ENCODE assay signal across 3 worm cellular contexts in the genomic region with DNA sequence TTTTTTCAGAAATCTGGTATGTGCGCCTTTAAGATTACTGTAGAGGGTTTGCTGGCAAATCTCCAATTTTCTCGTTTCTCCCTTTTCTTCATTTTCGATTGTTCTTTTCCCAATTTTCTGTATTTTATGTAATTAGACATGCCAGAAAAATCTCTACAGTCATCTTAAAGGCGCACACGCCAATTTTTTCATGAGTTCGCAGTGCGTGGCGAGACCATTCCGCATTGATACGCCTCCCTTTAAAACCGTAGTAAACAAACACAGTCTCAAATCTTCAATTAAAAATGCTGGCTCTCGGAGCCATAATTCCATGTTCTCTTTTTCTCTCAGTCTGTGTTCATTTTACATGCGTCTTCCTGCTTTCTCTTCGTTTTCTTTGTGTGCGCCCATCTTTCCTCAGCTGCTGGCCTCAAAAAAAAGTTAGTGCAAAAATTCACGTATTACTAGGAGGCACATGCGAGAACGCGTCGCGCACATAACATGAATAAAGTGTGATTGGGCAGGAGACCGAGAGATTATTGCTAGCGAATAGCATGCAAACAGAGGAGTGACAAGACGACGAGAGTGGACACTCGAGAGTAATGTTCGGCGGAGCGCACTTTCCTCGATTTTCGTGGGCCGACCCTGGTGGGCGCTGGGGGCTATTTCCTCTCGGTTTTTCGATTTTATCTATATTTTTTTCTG.
A peak's percentile ranks its signal among the peaks of the same experiment; 100 is the strongest.
TF ChIP-seq lines count a peak whose summit lies in the region.

No protein-coding gene starts in this region.

TF ChIP-seq in whole organism, L1 larva, 84 proteins besides CTCF, POLR2A, EP300 and RAD21 (continued from another document and continues in another):
- TF ChIP-seq fkh-8 (tag; optimal IDR thresholded peaks at IDR 0.05; lab: Kevin White, UChicago) (peak; percentile 84), ztf-11 (tag; optimal IDR thresholded peaks at IDR 0.05; lab: Kevin White, UChicago) (no peak), nhr-12 (tag; optimal IDR thresholded peaks at IDR 0.05; lab: Kevin White, UChicago) (no peak), ceh-82 (tag; optimal IDR thresholded peaks at IDR 0.05; lab: Kevin White, UChicago) (peak; percentile 48 to 81 (median 50)), sox-4 (tag; optimal IDR thresholded peaks at IDR 0.05; lab: Kevin White, UChicago) (no peak), elt-2 (tag; optimal IDR thresholded peaks at IDR 0.05; lab: Kevin White, UChicago) (peak; percentile 57), C16A3.4 (tag; optimal IDR thresholded peaks at IDR 0.05; lab: Kevin White, UChicago) (peak; percentile 47), xbp-1 (tag; optimal IDR thresholded peaks at IDR 0.05; lab: Kevin White, UChicago) (peak; percentile 83), snpc-4 (tag; optimal IDR thresholded peaks at IDR 0.05; lab: Kevin White, UChicago) (peak; percentile 58), irx-1 (tag; optimal IDR thresholded peaks at IDR 0.05; lab: Kevin White, UChicago) (peak; percentile 72), fkh-10 (GFP tag; optimal IDR thresholded peaks at IDR 0.05; lab: Kevin White, UChicago) (peak; percentile 5), nhr-11 (tag; optimal IDR thresholded peaks at IDR 0.05; lab: Kevin White, UChicago) (no peak), fos-1 (tag; optimal IDR thresholded peaks at IDR 0.05; lab: Kevin White, UChicago) (peak; percentile 48), lsy-2 (tag; optimal IDR thresholded peaks at IDR 0.05; lab: Kevin White, UChicago) (peak; percentile 70 to 82), egl-27 (tag; optimal IDR thresholded peaks at IDR 0.05; lab: Kevin White, UChicago) (peak in 1 of 2 experiments; percentile 63), ceh-8 (GFP tag; optimal IDR thresholded peaks at IDR 0.05; lab: Kevin White, UChicago) (peak; percentile 63), rnt-1 (tag; optimal IDR thresholded peaks at IDR 0.05; lab: Kevin White, UChicago) (peak; percentile 70), nhr-19 (GFP tag; conservative IDR thresholded peaks at IDR 0.05; lab: Robert Waterston, UW) (peak; percentile 82), nhr-20 (tag; optimal IDR thresholded peaks at IDR 0.05; lab: Kevin White, UChicago) (peak; percentile 92), ceh-88 (GFP tag; IDR thresholded peaks at IDR 0.05; lab: Robert Waterston, UW) (peak; percentile 46; the same call in 1 of the 2 replicates), nhr-90 (tag; optimal IDR thresholded peaks at IDR 0.05; lab: Kevin White, UChicago; ENCODE audit: poor library complexity) (peak; percentile 49), unc-30 (tag; optimal IDR thresholded peaks at IDR 0.05; lab: Kevin White, UChicago) (no peak), aha-1 (tag; optimal IDR thresholded peaks at IDR 0.05; lab: Kevin White, UChicago) (peak; percentile 48), dsc-1 (tag; optimal IDR thresholded peaks at IDR 0.05; lab: Kevin White, UChicago) (no peak), pax-3 (tag; optimal IDR thresholded peaks at IDR 0.05; lab: Kevin White, UChicago) (peak; percentile 9), mdl-1 (tag; optimal IDR thresholded peaks at IDR 0.05; lab: Kevin White, UChicago) (peak in 1 of 2 experiments; percentile 93), elt-3 (tag; optimal IDR thresholded peaks at IDR 0.05; lab: Kevin White, UChicago) (peak in 1 of 6 experiments; percentile 57), swsn-7 (tag; optimal IDR thresholded peaks at IDR 0.05; lab: Kevin White, UChicago) (peak; percentile 85), F16B12.6 (tag; optimal IDR thresholded peaks at IDR 0.05; lab: Kevin White, UChicago) (no peak), grh-1 (GFP tag; IDR thresholded peaks at IDR 0.05; lab: Robert Waterston, UW) (peak; percentile 40; the same call in 1 of the 2 replicates), lin-13 (GFP tag; optimal IDR thresholded peaks at IDR 0.05; lab: Kevin White, UChicago) (peak; percentile 74), nhr-28 (tag; optimal IDR thresholded peaks at IDR 0.05; lab: Kevin White, UChicago) (no peak), snu-23 (GFP tag; optimal IDR thresholded peaks at IDR 0.05; lab: Kevin White, UChicago) (peak; percentile 91), pag-3 (tag; optimal IDR thresholded peaks at IDR 0.05; lab: Kevin White, UChicago; ENCODE audit: borderline replicate concordance, insufficient read depth) (peak; percentile 22), nhr-237 (tag; optimal IDR thresholded peaks at IDR 0.05; lab: Kevin White, UChicago) (peak; percentile 49), nhr-77 (tag; optimal IDR thresholded peaks at IDR 0.05; lab: Kevin White, UChicago) (peak; percentile 75), isw-1 (GFP tag; IDR thresholded peaks at IDR 0.05; lab: Robert Waterston, UW) (peak; percentile 62), lin-35 (GFP tag; optimal IDR thresholded peaks at IDR 0.05; lab: Kevin White, UChicago) (peak; percentile 72 to 76), mef-2 (tag; optimal IDR thresholded peaks at IDR 0.05; lab: Kevin White, UChicago) (no peak), blmp-1 (tag; optimal IDR thresholded peaks at IDR 0.05; lab: Kevin White, UChicago) (peak; percentile 19)

TF ChIP-seq in whole organism, L3 larva, 47 proteins besides CTCF, POLR2A, EP300 and RAD21 (continued from another document):
- no peak for TF ChIP-seq nhr-67 (tag; optimal IDR thresholded peaks at IDR 0.05; lab: Kevin White, UChicago)
- TF ChIP-seq unc-62 (GFP tag; optimal IDR thresholded peaks at IDR 0.05; lab: Kevin White, UChicago) = no peak
- TF ChIP-seq tbx-2 (tag; optimal IDR thresholded peaks at IDR 0.05; lab: Kevin White, UChicago) = no peak
- peak; percentile 56 for TF ChIP-seq nhr-23 (tag; optimal IDR thresholded peaks at IDR 0.05; lab: Kevin White, UChicago)
- TF ChIP-seq jun-1 (tag; optimal IDR thresholded peaks at IDR 0.05; lab: Kevin White, UChicago) = no peak
- no peak for TF ChIP-seq ceh-16 (tag; optimal IDR thresholded peaks at IDR 0.05; lab: Kevin White, UChicago)
- TF ChIP-seq ceh-82 (tag; optimal IDR thresholded peaks at IDR 0.05; lab: Kevin White, UChicago) = no peak
- TF ChIP-seq ama-1 (optimal IDR thresholded peaks at IDR 0.05; lab: Kevin White, UChicago) = peak; percentile 60
- no peak for TF ChIP-seq nhr-76 (tag; optimal IDR thresholded peaks at IDR 0.05; lab: Kevin White, UChicago)
- TF ChIP-seq lsy-12 (tag; optimal IDR thresholded peaks at IDR 0.05; lab: Kevin White, UChicago) = peak; percentile 40
- no peak for TF ChIP-seq nhr-237 (tag; optimal IDR thresholded peaks at IDR 0.05; lab: Kevin White, UChicago)
- TF ChIP-seq lin-15B (tag; optimal IDR thresholded peaks at IDR 0.05; lab: Kevin White, UChicago) = peak; percentile 85
- no peak for TF ChIP-seq daf-12 (tag; optimal IDR thresholded peaks at IDR 0.05; lab: Kevin White, UChicago)
- TF ChIP-seq nhr-43 (tag; optimal IDR thresholded peaks at IDR 0.05; lab: Kevin White, UChicago; ENCODE audit: poor library complexity, severe bottlenecking) = peak; percentile 2
- no peak for TF ChIP-seq ceh-9 (tag; optimal IDR thresholded peaks at IDR 0.05; lab: Kevin White, UChicago)
- peak; percentile 78 for TF ChIP-seq lin-39 (tag; optimal IDR thresholded peaks at IDR 0.05; lab: Kevin White, UChicago)
- TF ChIP-seq nfya-1 (tag; optimal IDR thresholded peaks at IDR 0.05; lab: Kevin White, UChicago; ENCODE audit: insufficient read depth) = peak; percentile 83
- TF ChIP-seq zag-1 (tag; optimal IDR thresholded peaks at IDR 0.05; lab: Kevin White, UChicago) = no peak
- TF ChIP-seq nhr-28 (tag; optimal IDR thresholded peaks at IDR 0.05; lab: Kevin White, UChicago) = no peak
- TF ChIP-seq nhr-77 (tag; optimal IDR thresholded peaks at IDR 0.05; lab: Kevin White, UChicago) = no peak
- TF ChIP-seq ztf-11 (tag; optimal IDR thresholded peaks at IDR 0.05; lab: Kevin White, UChicago) = no peak
- TF ChIP-seq egl-5 (tag; optimal IDR thresholded peaks at IDR 0.05; lab: Kevin White, UChicago) = peak; percentile 85
- no peak for TF ChIP-seq ZK546.5 (tag; optimal IDR thresholded peaks at IDR 0.05; lab: Kevin White, UChicago)
- no peak for TF ChIP-seq eor-1 (tag; optimal IDR thresholded peaks at IDR 0.05; lab: Kevin White, UChicago)
- peak; percentile 51 for TF ChIP-seq nhr-11 (tag; optimal IDR thresholded peaks at IDR 0.05; lab: Kevin White, UChicago)
- TF ChIP-seq sea-2 (GFP tag; optimal IDR thresholded peaks at IDR 0.05; lab: Kevin White, UChicago) = no peak
- TF ChIP-seq mml-1 (tag; optimal IDR thresholded peaks at IDR 0.05; lab: Kevin White, UChicago) = no peak
- peak; percentile 38 for TF ChIP-seq skn-1 (tag; optimal IDR thresholded peaks at IDR 0.05; lab: Kevin White, UChicago)
- TF ChIP-seq elt-2 (tag; optimal IDR thresholded peaks at IDR 0.05; lab: Kevin White, UChicago) = peak; percentile 72

TF ChIP-seq in whole organism, young adult, 124 proteins besides CTCF, POLR2A, EP300 and RAD21 (continued from another document and continues in another):
- TF ChIP-seq K11D2.4 (GFP tag; IDR thresholded peaks at IDR 0.05; lab: Robert Waterston, UW) (0 out of 2 replicates have a peak, but pooled peaks have one; percentile 33), somi-1 (GFP tag; optimal IDR thresholded peaks at IDR 0.05; lab: Kevin White, UChicago) (peak; percentile 38), lin-54 (GFP tag; optimal IDR thresholded peaks at IDR 0.05; lab: Kevin White, UChicago) (peak; percentile 46), tlf-1 (GFP tag; optimal IDR thresholded peaks at IDR 0.05; lab: Kevin White, UChicago) (no peak), atf-7 (tag; optimal IDR thresholded peaks at IDR 0.05; lab: Kevin White, UChicago) (no peak), nfyb-1 (GFP tag; IDR thresholded peaks at IDR 0.05; lab: Robert Waterston, UW) (peak; percentile 62; the same call in 1 of the 2 replicates), ccch-3 (GFP tag; optimal IDR thresholded peaks at IDR 0.05; lab: Kevin White, UChicago) (no peak), C06A6.2 (GFP tag; conservative IDR thresholded peaks at IDR 0.05; lab: Robert Waterston, UW) (no peak), lag-1 (GFP tag; IDR thresholded peaks at IDR 0.05; lab: Robert Waterston, UW) (no peak), rec-8 (tag; optimal IDR thresholded peaks at IDR 0.05; lab: Kevin White, UChicago) (no peak), him-1 (tag; optimal IDR thresholded peaks at IDR 0.05; lab: Kevin White, UChicago) (peak; percentile 19), F57A8.1 (GFP tag; optimal IDR thresholded peaks at IDR 0.05; lab: Kevin White, UChicago) (no peak), madf-8 (GFP tag; conservative IDR thresholded peaks at IDR 0.05; lab: Robert Waterston, UW) (peak; percentile 91), F22D6.2 (tag; optimal IDR thresholded peaks at IDR 0.05; lab: Kevin White, UChicago) (no peak), ets-4 (GFP tag; optimal IDR thresholded peaks at IDR 0.05; lab: Kevin White, UChicago) (no peak), ztf-22 (GFP tag; optimal IDR thresholded peaks at IDR 0.05; lab: Kevin White, UChicago) (no peak), B0261.1 (tag; optimal IDR thresholded peaks at IDR 0.05; lab: Kevin White, UChicago) (no peak), die-1 (tag; optimal IDR thresholded peaks at IDR 0.05; lab: Kevin White, UChicago) (no peak), ztf-26 (tag; optimal IDR thresholded peaks at IDR 0.05; lab: Kevin White, UChicago) (peak; percentile 59), madf-6 (GFP tag; IDR thresholded peaks at IDR 0.05; lab: Robert Waterston, UW) (peak; percentile 96), B0019.2 (GFP tag; conservative IDR thresholded peaks at IDR 0.05; lab: Robert Waterston, UW) (no peak), lir-1 (GFP tag; conservative IDR thresholded peaks at IDR 0.05; lab: Robert Waterston, UW) (peak; percentile 74; the same call in 1 of the 2 replicates), mel-28 (tag; optimal IDR thresholded peaks at IDR 0.05; lab: Kevin White, UChicago; ENCODE audit: borderline replicate concordance) (no peak), attf-3 (GFP tag; conservative IDR thresholded peaks at IDR 0.05; lab: Robert Waterston, UW) (0 out of 2 replicates have a peak, but pooled peaks have one; percentile 20), F39B2.1 (GFP tag; IDR thresholded peaks at IDR 0.05; lab: Robert Waterston, UW) (no peak), Y67H2A.10 (GFP tag; conservative IDR thresholded peaks at IDR 0.05; lab: Robert Waterston, UW) (no peak), nfya-1 (tag; optimal IDR thresholded peaks at IDR 0.05; lab: Kevin White, UChicago; ENCODE audit: borderline replicate concordance, insufficient read depth) (no peak), ceh-91 (GFP tag; IDR thresholded peaks at IDR 0.05; lab: Robert Waterston, UW) (peak; percentile 68), mxl-1 (tag; optimal IDR thresholded peaks at IDR 0.05; lab: Kevin White, UChicago) (no peak), fkh-3 (tag; optimal IDR thresholded peaks at IDR 0.05; lab: Kevin White, UChicago) (no peak), ceh-100 (GFP tag; IDR thresholded peaks at IDR 0.05; lab: Robert Waterston, UW) (no peak), ZK185.1 (tag; optimal IDR thresholded peaks at IDR 0.05; lab: Kevin White, UChicago; ENCODE audit: poor library complexity, severe bottlenecking) (no peak), B0336.3 (GFP tag; IDR thresholded peaks at IDR 0.05; lab: Robert Waterston, UW) (peak; percentile 74), ceh-58 (GFP tag; IDR thresholded peaks at IDR 0.05; lab: Robert Waterston, UW) (no peak), mcd-1 (GFP tag; IDR thresholded peaks at IDR 0.05; lab: Robert Waterston, UW) (peak; percentile 81), bed-2 (GFP tag; IDR thresholded peaks at IDR 0.05; lab: Robert Waterston, UW) (no peak), ztf-25 (GFP tag; IDR thresholded peaks at IDR 0.05; lab: Robert Waterston, UW) (no peak), sdz-38 (tag; optimal IDR thresholded peaks at IDR 0.05; lab: Kevin White, UChicago) (no peak), aptf-2 (GFP tag; conservative IDR thresholded peaks at IDR 0.05; lab: Robert Waterston, UW) (no peak), D2030.7 (GFP tag; IDR thresholded peaks at IDR 0.05; lab: Robert Waterston, UW) (peak; percentile 14; the same call in 1 of the 2 replicates), hlh-26 (GFP tag; conservative IDR thresholded peaks at IDR 0.05; lab: Robert Waterston, UW) (no peak), zim-3 (tag; optimal IDR thresholded peaks at IDR 0.05; lab: Kevin White, UChicago) (no peak), nfya-2 (GFP tag; IDR thresholded peaks at IDR 0.05; lab: Robert Waterston, UW) (no peak), xnd-1 (tag; optimal IDR thresholded peaks at IDR 0.05; lab: Kevin White, UChicago) (peak; percentile 70), madf-3 (GFP tag; IDR thresholded peaks at IDR 0.05; lab: Robert Waterston, UW) (no peak), hlh-12 (tag; optimal IDR thresholded peaks at IDR 0.05; lab: Kevin White, UChicago) (no peak), pbrm-1 (GFP tag; IDR thresholded peaks at IDR 0.05; lab: Robert Waterston, UW) (0 out of 2 replicates have a peak, but pooled peaks have one; percentile 32), efl-1 (GFP tag; optimal IDR thresholded peaks at IDR 0.05; lab: Kevin White, UChicago) (no peak), lin-40 (tag; optimal IDR thresholded peaks at IDR 0.05; lab: Kevin White, UChicago) (peak; percentile 75), T26A5.8 (tag; optimal IDR thresholded peaks at IDR 0.05; lab: Kevin White, UChicago) (no peak), ztf-3 (GFP tag; optimal IDR thresholded peaks at IDR 0.05; lab: Kevin White, UChicago) (no peak), nhr-90 (tag; optimal IDR thresholded peaks at IDR 0.05; lab: Kevin White, UChicago) (peak; percentile 16), egrh-3 (GFP tag; IDR thresholded peaks at IDR 0.05; lab: Robert Waterston, UW) (no peak), snpc-4 (GFP tag; optimal IDR thresholded peaks at IDR 0.05; lab: Kevin White, UChicago) (no peak), snpc-4 (tag; optimal IDR thresholded peaks at IDR 0.05; lab: Kevin White, UChicago) (peak in 3 of 4 experiments; percentile 29 to 65 (median 39)), snpc-1.3 (tag; optimal IDR thresholded peaks at IDR 0.05; lab: Kevin White, UChicago; ENCODE audit: insufficient read depth) (no peak), lin-35 (GFP tag; optimal IDR thresholded peaks at IDR 0.05; lab: Kevin White, UChicago) (peak in 1 of 3 experiments; percentile 28), pha-4 (tag; optimal IDR thresholded peaks at IDR 0.05; lab: Kevin White, UChicago) (no peak), dox-1 (GFP tag; IDR thresholded peaks at IDR 0.05; lab: Robert Waterston, UW) (peak; percentile 84), Y95B8A.8 (GFP tag; IDR thresholded peaks at IDR 0.05; lab: Robert Waterston, UW) (no peak), gei-17 (GFP tag; optimal IDR thresholded peaks at IDR 0.05; lab: Kevin White, UChicago) (peak; percentile 24), F52B5.7 (tag; optimal IDR thresholded peaks at IDR 0.05; lab: Kevin White, UChicago) (no peak), F33H1.4 (GFP tag; IDR thresholded peaks at IDR 0.05; lab: Robert Waterston, UW) (peak; percentile 92)
